Worm (Caenorhabditis elegans): ENCODE data around the gene ceh-30.

ce11 chrX:3035972-3036379, 27.4 kb upstream of the ceh-30 start:
- TF ChIP-seq nhr-12 (tag; optimal IDR thresholded peaks at IDR 0.05) (no peak), ces-1 (GFP tag; optimal IDR thresholded peaks at IDR 0.05) (peak; percentile 88), mep-1 (tag; optimal IDR thresholded peaks at IDR 0.05) (peak; percentile 88), ztf-11 (tag; optimal IDR thresholded peaks at IDR 0.05) (peak; percentile 60), nhr-237 (tag; optimal IDR thresholded peaks at IDR 0.05) (peak; percentile 84), lin-13 (tag; optimal IDR thresholded peaks at IDR 0.05) (peak; percentile 69), ceh-83 (GFP tag; optimal IDR thresholded peaks at IDR 0.05) (peak; percentile 94)

Data from whole organism, mixed stage, embryonic.